Worm (Caenorhabditis elegans): ENCODE measurements around the gene F59B1.10.

ce11 chrV:3670499-3670898 is 22.7 kb upstream of the F59B1.10 start, which contains the start of gene Y39H10B.3:
- TF ChIP-seq sox-2 (GFP tag; IDR thresholded peaks at IDR 0.05) = no peak
- no peak for TF ChIP-seq ceh-2 (tag; optimal IDR thresholded peaks at IDR 0.05)
- TF ChIP-seq C38D4.7 (GFP tag; optimal IDR thresholded peaks at IDR 0.05) = no peak
- no peak for TF ChIP-seq madf-2 (tag; optimal IDR thresholded peaks at IDR 0.05)
- no peak for TF ChIP-seq ceh-6 (GFP tag; optimal IDR thresholded peaks at IDR 0.05)
- no peak for TF ChIP-seq gmeb-2 (tag; optimal IDR thresholded peaks at IDR 0.05)
- TF ChIP-seq ceh-30 (tag; optimal IDR thresholded peaks at IDR 0.05) = no peak
- no peak for TF ChIP-seq sox-4 (tag; optimal IDR thresholded peaks at IDR 0.05)
- no peak for TF ChIP-seq hlh-15 (tag; optimal IDR thresholded peaks at IDR 0.05)
- no peak for TF ChIP-seq ref-2 (tag; optimal IDR thresholded peaks at IDR 0.05)
- no peak for TF ChIP-seq zip-5 (tag; optimal IDR thresholded peaks at IDR 0.05)
- no peak for TF ChIP-seq unc-3 (GFP tag; conservative IDR thresholded peaks at IDR 0.05)
- no peak for TF ChIP-seq unc-3 (tag; optimal IDR thresholded peaks at IDR 0.05)
- TF ChIP-seq lim-6 (tag; optimal IDR thresholded peaks at IDR 0.05) = no peak

All from whole organism, late embryonic.